Worm (Caenorhabditis elegans) whole organism, L4/young adult: ENCODE data around the gene cbp-2.

Source experiments
- W03F9.2 ChIP-seq: fragments of 150-350 bp; optimal IDR thresholded peaks from 2 replicates; lab custom pipeline; 2014; ENCODE audit warnings: missing biosample characterization, missing genetic modification characterization
- dao-5 ChIP-seq: sonication (generic microtip); optimal IDR thresholded peaks from 2 replicates; lab custom pipeline; 2016; ENCODE audit warnings: missing genotype, missing genetic modification characterization, moderate library complexity, missing compliant biosample characterization
- him-1 ChIP-seq: sonication (generic microtip); optimal IDR thresholded peaks from 2 replicates; lab custom pipeline; 2016; ENCODE audit warnings: missing genotype, missing genetic modification reagents, missing genetic modification characterization, missing compliant biosample characterization

- TF ChIP-seq him-1 (tag; lab: Kevin White, UChicago) (no peak), dao-5 (tag; lab: Kevin White, UChicago) (no peak), W03F9.2 (tag; lab: Kevin White, UChicago) (no peak)
These were observed 41.4 kb downstream of the cbp-2 start for ce11 chrIII:9964416-9964815.
